Worm (Caenorhabditis elegans) whole organism, early embryonic: ENCODE data around the gene F41E6.17.

Experiments used
- B0310.2 ChIP-seq: sonication (generic microtip); optimal IDR thresholded peaks from 2 replicates; lab custom pipeline; 2016; ENCODE audit warnings: mild to moderate bottlenecking, missing genetic modification characterization, missing compliant biosample characterization
- F13C5.2 ChIP-seq: sonication (generic microtip); optimal IDR thresholded peaks from 2 replicates; lab custom pipeline; 2017; ENCODE audit warnings: mild to moderate bottlenecking, missing genetic modification characterization, inconsistent platforms, missing compliant biosample characterization
- aly-1 ChIP-seq: sonication (generic microtip); optimal IDR thresholded peaks from 2 replicates; lab custom pipeline; 2016; ENCODE audit warnings: missing genetic modification characterization, missing compliant biosample characterization
- ama-1 ChIP-seq: fragments of 150-350 bp; optimal IDR thresholded peaks from 2 replicates; lab custom pipeline; 2014
- ceh-13 ChIP-seq: fragments of 200-800 bp; sonication (Bioruptor generic); optimal IDR thresholded peaks from 2 replicates; lab custom pipeline; 2018; ENCODE audit warnings: mild to moderate bottlenecking, missing genetic modification characterization, missing compliant biosample characterization
- ceh-36 ChIP-seq: sonication (generic microtip); optimal IDR thresholded peaks from 2 replicates; lab custom pipeline; 2016; ENCODE audit warnings: missing genetic modification characterization, inconsistent platforms, missing compliant biosample characterization
- ets-7 ChIP-seq: sonication (generic microtip); optimal IDR thresholded peaks from 2 replicates; lab custom pipeline; 2016; ENCODE audit warnings: missing genotype, missing genetic modification characterization, missing compliant biosample characterization
- flt-1 ChIP-seq: fragments of 200-800 bp; sonication (Bioruptor generic); IDR thresholded peaks from 2 replicates; pipeline ENCODE4 v1.3.6; 2022; ENCODE audit warnings: missing genetic modification characterization, missing compliant biosample characterization
- hmbx-1 ChIP-seq: sonication (generic microtip); optimal IDR thresholded peaks from 2 replicates; lab custom pipeline; 2016; ENCODE audit warnings: mild to moderate bottlenecking, missing genetic modification characterization, missing compliant biosample characterization
- hmg-4 ChIP-seq: fragments of 200-800 bp; sonication (Bioruptor generic); optimal IDR thresholded peaks from 2 replicates; lab custom pipeline; 2018; ENCODE audit warnings: mild to moderate bottlenecking, missing genetic modification characterization, missing compliant biosample characterization
- hnd-1 ChIP-seq: sonication (generic microtip); optimal IDR thresholded peaks from 2 replicates; lab custom pipeline; 2016; ENCODE audit warnings: missing genetic modification characterization, missing compliant biosample characterization
- pes-1 ChIP-seq: fragments of 200-800 bp; sonication (Bioruptor generic); IDR thresholded peaks from 2 replicates; pipeline ENCODE4 v1.3.6; 2022; ENCODE audit warnings: missing genetic modification reagents, missing genetic modification characterization, missing compliant biosample characterization
- scrt-1 ChIP-seq: fragments of 200-800 bp; sonication (Bioruptor generic); IDR thresholded peaks from 2 replicates; pipeline ENCODE4 v1.3.6; 2022; ENCODE audit warnings: missing genetic modification characterization, missing compliant biosample characterization
- sea-1 ChIP-seq: fragments of 200-800 bp; sonication (Bioruptor generic); conservative IDR thresholded peaks from 2 replicates; pipeline ENCODE4 v1.3.6; 2022; ENCODE audit warnings: missing genetic modification characterization, missing compliant biosample characterization
- tbx-11 ChIP-seq: fragments of 200-800 bp; sonication (Bioruptor generic); IDR thresholded peaks from 2 replicates; pipeline ENCODE4 v1.3.6; 2022; ENCODE audit warnings: missing genetic modification characterization, missing compliant biosample characterization
- tbx-37 ChIP-seq: fragments of 200-800 bp; sonication (Bioruptor generic); conservative IDR thresholded peaks from 2 replicates; pipeline ENCODE4 v1.3.6; 2022; ENCODE audit warnings: missing genetic modification reagents, missing genetic modification characterization, missing compliant biosample characterization
- tra-4 ChIP-seq: sonication (generic microtip); optimal IDR thresholded peaks from 2 replicates; lab custom pipeline; 2017; ENCODE audit warnings: missing genetic modification characterization, missing compliant biosample characterization

F41E6.17 gene

DNA sequence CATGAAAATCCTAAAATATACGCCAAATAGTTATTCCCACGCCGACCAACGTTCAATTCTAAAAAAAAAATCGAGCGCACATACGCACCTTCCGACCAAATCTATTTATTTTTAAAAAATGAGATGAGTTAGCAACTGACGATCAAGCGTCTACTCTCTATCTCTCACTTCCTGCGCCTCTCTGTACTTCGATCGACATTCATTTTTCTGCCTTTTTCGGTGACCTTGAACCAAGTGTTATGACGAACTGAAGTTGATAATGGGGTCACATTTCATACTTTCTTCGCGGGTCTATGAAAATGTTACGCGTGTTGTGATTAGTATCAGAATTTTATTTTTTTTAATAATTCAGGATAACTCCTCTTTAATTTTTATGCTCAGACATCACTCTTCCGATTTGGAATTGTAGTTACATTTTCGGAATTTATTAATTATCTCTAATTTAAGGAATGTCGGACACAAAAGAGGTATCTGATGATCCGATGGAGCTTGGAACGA is 16.5 kb upstream of the F41E6.17 start, which contains the start of gene smk-1:
smk-1 (plus strand) TSS at position 448 of the 498 bp plus-strand sequence.
- no peak for TF ChIP-seq flt-1 (GFP tag; lab: Robert Waterston, UW)
- no peak for TF ChIP-seq aly-1 (tag; lab: Kevin White, UChicago)
- no peak for TF ChIP-seq hnd-1 (tag; lab: Kevin White, UChicago)
- no peak for TF ChIP-seq tra-4
- no peak for TF ChIP-seq ets-7 (tag; lab: Kevin White, UChicago)

DNA sequence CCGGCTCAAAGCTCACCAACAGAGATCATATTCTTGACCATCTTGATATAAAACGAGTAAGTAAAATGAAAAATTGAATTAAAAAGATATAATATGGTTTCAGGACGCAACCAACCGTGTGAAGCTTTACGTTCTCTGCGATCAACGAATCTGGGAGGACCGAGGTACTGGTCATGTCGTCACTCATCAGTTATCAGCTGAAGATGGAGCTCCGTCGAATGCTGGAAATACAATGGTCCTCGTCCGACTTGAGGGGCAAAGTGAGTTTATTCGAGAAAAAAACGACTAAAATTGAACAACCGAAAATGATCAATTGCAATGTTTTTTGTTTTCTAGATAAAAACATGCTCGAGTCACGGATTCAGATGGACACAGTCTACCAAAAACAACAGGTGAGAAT is 15.4 kb upstream of the F41E6.17 start:
- no peak for TF ChIP-seq flt-1 (GFP tag; lab: Robert Waterston, UW)
- TF ChIP-seq F13C5.2 (tag; lab: Kevin White, UChicago): no peak
- TF ChIP-seq hmg-4 (GFP tag; lab: Kevin White, UChicago): no peak

ce11 chrV:8609776-8610529 is 13.9 kb upstream of the F41E6.17 start:
- peak; percentile 28 for TF ChIP-seq B0310.2 (tag; lab: Kevin White, UChicago)
- TF ChIP-seq aly-1 (tag; lab: Kevin White, UChicago): peak; percentile 18
- TF ChIP-seq tbx-37: no peak

- no peak for TF ChIP-seq pes-1
- TF ChIP-seq flt-1 (GFP tag; lab: Robert Waterston, UW): no peak
- no peak for TF ChIP-seq hmbx-1 (tag; lab: Kevin White, UChicago)
- TF ChIP-seq aly-1 (tag; lab: Kevin White, UChicago): no peak
- TF ChIP-seq B0310.2 (tag; lab: Kevin White, UChicago): no peak
- no peak for TF ChIP-seq ets-7 (tag; lab: Kevin White, UChicago)
- no peak for TF ChIP-seq sea-1 (GFP tag; lab: Robert Waterston, UW)
- no peak for TF ChIP-seq tbx-11 (GFP tag; lab: Robert Waterston, UW)
- TF ChIP-seq hnd-1 (tag; lab: Kevin White, UChicago): no peak
- no peak for TF ChIP-seq ceh-36 (tag; lab: Kevin White, UChicago)
- no peak for TF ChIP-seq hmg-4 (GFP tag; lab: Kevin White, UChicago)
- TF ChIP-seq tra-4: no peak
- TF ChIP-seq ama-1 (lab: Kevin White, UChicago): no peak
Measured at ce11 chrV:8610633-8611404, 13.1 kb upstream of the F41E6.17 start, which contains the start of gene fip-4. Gene fip-4 (minus strand): TSS chrV:8611268.

DNA sequence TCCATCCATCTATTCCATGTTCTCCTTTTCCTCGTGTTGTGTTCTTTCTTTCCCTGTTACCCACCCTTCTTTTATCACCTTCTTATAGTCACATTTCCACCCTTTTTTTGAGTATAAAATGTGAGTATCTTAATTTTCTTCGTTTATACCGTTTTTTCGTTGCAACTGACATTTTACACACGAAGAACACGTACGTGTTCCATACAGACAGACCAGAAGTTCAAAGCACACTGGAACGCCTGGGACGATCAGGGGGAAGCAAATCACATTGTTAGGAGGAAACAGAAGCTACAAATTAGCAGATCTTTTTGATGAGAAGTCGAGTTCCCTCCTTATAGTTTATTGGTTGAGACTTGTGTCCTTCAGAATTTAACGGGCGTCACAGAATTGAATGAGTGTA is 8.2 kb upstream of the F41E6.17 start:
- TF ChIP-seq scrt-1 (GFP tag; lab: Robert Waterston, UW): no peak
- no peak for TF ChIP-seq tra-4
- no peak for TF ChIP-seq tbx-37
- no peak for TF ChIP-seq hmbx-1 (tag; lab: Kevin White, UChicago)
- TF ChIP-seq F13C5.2 (tag; lab: Kevin White, UChicago): no peak
- TF ChIP-seq ceh-36 (tag; lab: Kevin White, UChicago): no peak
- no peak for TF ChIP-seq pes-1
- TF ChIP-seq ama-1 (lab: Kevin White, UChicago): no peak
- no peak for TF ChIP-seq ceh-13 (GFP tag; lab: Kevin White, UChicago)
- no peak for TF ChIP-seq flt-1 (GFP tag; lab: Robert Waterston, UW)
- TF ChIP-seq hmg-4 (GFP tag; lab: Kevin White, UChicago): no peak

- no peak for TF ChIP-seq scrt-1 (GFP tag; lab: Robert Waterston, UW)
- TF ChIP-seq pes-1: no peak
- TF ChIP-seq ama-1 (lab: Kevin White, UChicago): no peak
- no peak for TF ChIP-seq hnd-1 (tag; lab: Kevin White, UChicago)
- no peak for TF ChIP-seq F13C5.2 (tag; lab: Kevin White, UChicago)
- TF ChIP-seq ceh-36 (tag; lab: Kevin White, UChicago): no peak
Measured at ce11 chrV:8618738-8619137, 5.2 kb upstream of the F41E6.17 start, which contains the start of gene grd-5. Gene grd-5 (plus strand): TSS chrV:8619032.

DNA sequence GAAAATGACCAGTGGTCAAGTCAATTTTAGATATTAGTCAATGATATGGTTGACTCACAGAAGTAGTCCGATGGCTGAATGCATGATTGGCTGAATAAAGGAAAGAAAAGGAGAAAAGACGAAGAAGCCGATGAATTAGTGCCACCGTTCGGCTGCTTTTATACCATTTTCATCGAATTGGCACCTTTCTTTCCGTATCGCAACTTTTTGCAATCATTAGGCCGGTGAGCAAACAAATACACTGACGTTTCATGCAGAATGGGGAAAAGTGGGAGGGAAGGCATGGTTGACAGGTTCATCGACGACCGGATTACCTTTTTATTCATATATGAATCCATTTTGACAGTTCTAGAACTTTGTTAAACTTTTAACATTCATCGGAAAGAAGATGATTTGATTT is 2.7 kb upstream of the F41E6.17 start, which contains the start of gene idpc-2:
idpc-2 (minus strand) TSS at position 101 of the 400 bp plus-strand sequence.
- TF ChIP-seq hmbx-1 (tag; lab: Kevin White, UChicago) (no peak), aly-1 (tag; lab: Kevin White, UChicago) (no peak), tbx-37 (no peak), ama-1 (lab: Kevin White, UChicago) (no peak), ceh-36 (tag; lab: Kevin White, UChicago) (no peak), pes-1 (no peak), scrt-1 (GFP tag; lab: Robert Waterston, UW) (no peak), ceh-13 (GFP tag; lab: Kevin White, UChicago) (no peak), hnd-1 (tag; lab: Kevin White, UChicago) (no peak), hmg-4 (GFP tag; lab: Kevin White, UChicago) (no peak), ets-7 (tag; lab: Kevin White, UChicago) (no peak), B0310.2 (tag; lab: Kevin White, UChicago) (no peak), tra-4 (no peak), flt-1 (GFP tag; lab: Robert Waterston, UW) (no peak), sea-1 (GFP tag; lab: Robert Waterston, UW) (no peak), F13C5.2 (tag; lab: Kevin White, UChicago) (no peak), tbx-11 (GFP tag; lab: Robert Waterston, UW) (no peak)
